Worm (Caenorhabditis elegans): Measurements from ENCODE around the gene ceh-13.

The ceh-13 gene

ce11 chrIII:7570083-7570695, 14.7 kb downstream of the ceh-13 start, which contains the start of gene R13A5.7 (continued):
- TF ChIP-seq peb-1 (tag; optimal IDR thresholded peaks at IDR 0.05) (no peak), nhr-23 (tag; optimal IDR thresholded peaks at IDR 0.05) (no peak), mab-5 (tag; optimal IDR thresholded peaks at IDR 0.05) (peak; percentile 34), egl-27 (tag; optimal IDR thresholded peaks at IDR 0.05) (peak; percentile 60), mbf-1 (tag; optimal IDR thresholded peaks at IDR 0.05) (no peak), ztf-11 (tag; optimal IDR thresholded peaks at IDR 0.05) (no peak), snpc-4 (tag; optimal IDR thresholded peaks at IDR 0.05) (peak; percentile 45), dmd-4 (tag; optimal IDR thresholded peaks at IDR 0.05) (no peak), ceh-16 (tag; optimal IDR thresholded peaks at IDR 0.05) (peak; percentile 73)

ce11 chrIII:7571726-7572125, 16.3 kb downstream of the ceh-13 start:
- no peak for TF ChIP-seq Y55F3AM.14 (GFP tag; optimal IDR thresholded peaks at IDR 0.05)
- no peak for TF ChIP-seq lsy-2 (tag; optimal IDR thresholded peaks at IDR 0.05)
- no peak for TF ChIP-seq mdl-1 (tag; optimal IDR thresholded peaks at IDR 0.05)
- TF ChIP-seq nhr-77 (tag; optimal IDR thresholded peaks at IDR 0.05) = no peak
- TF ChIP-seq peb-1 (tag; optimal IDR thresholded peaks at IDR 0.05) = no peak
- TF ChIP-seq nhr-21 (tag; optimal IDR thresholded peaks at IDR 0.05) = no peak
- TF ChIP-seq ztf-1 (GFP tag; conservative IDR thresholded peaks at IDR 0.05) = no peak
- TF ChIP-seq mbf-1 (tag; optimal IDR thresholded peaks at IDR 0.05) = no peak
- TF ChIP-seq egl-27 (tag; optimal IDR thresholded peaks at IDR 0.05) = no peak
- TF ChIP-seq lin-39 (tag; optimal IDR thresholded peaks at IDR 0.05) = no peak
- TF ChIP-seq nhr-129 (tag; optimal IDR thresholded peaks at IDR 0.05) = no peak
- no peak for TF ChIP-seq nhr-6 (tag; optimal IDR thresholded peaks at IDR 0.05)
- no peak for TF ChIP-seq elt-3 (tag; optimal IDR thresholded peaks at IDR 0.05)
- TF ChIP-seq crh-2 (tag; optimal IDR thresholded peaks at IDR 0.05) = no peak
- no peak for TF ChIP-seq nhr-23 (tag; optimal IDR thresholded peaks at IDR 0.05)
- TF ChIP-seq alr-1 (tag; optimal IDR thresholded peaks at IDR 0.05) = no peak
- no peak for TF ChIP-seq nhr-10 (tag; optimal IDR thresholded peaks at IDR 0.05)
- no peak for TF ChIP-seq mab-5 (tag; optimal IDR thresholded peaks at IDR 0.05)

ce11 chrIII:7572781-7573400, 17.4 kb downstream of the ceh-13 start, which contains the start of the genes rpl-9 and lpd-7:
Gene rpl-9 (minus strand): TSS chrIII:7572831.
Gene lpd-7 (plus strand): TSS chrIII:7573350.
- TF ChIP-seq dmd-4 (tag; optimal IDR thresholded peaks at IDR 0.05) (no peak), zag-1 (tag; optimal IDR thresholded peaks at IDR 0.05) (peak; percentile 67), sma-3 (GFP tag; optimal IDR thresholded peaks at IDR 0.05) (peak; percentile 62), nhr-129 (tag; optimal IDR thresholded peaks at IDR 0.05) (peak; percentile 97), elt-3 (tag; optimal IDR thresholded peaks at IDR 0.05) (no peak), ceh-82 (tag; optimal IDR thresholded peaks at IDR 0.05) (no peak), skn-1 (tag; optimal IDR thresholded peaks at IDR 0.05) (no peak), crh-2 (tag; optimal IDR thresholded peaks at IDR 0.05) (peak; percentile 87), ztf-1 (GFP tag; conservative IDR thresholded peaks at IDR 0.05) (no peak), lin-13 (GFP tag; optimal IDR thresholded peaks at IDR 0.05) (peak; percentile 89), lin-39 (tag; optimal IDR thresholded peaks at IDR 0.05) (no peak), ama-1 (optimal IDR thresholded peaks at IDR 0.05) (peak; percentile 75), nhr-25 (tag; optimal IDR thresholded peaks at IDR 0.05) (peak; percentile 82), F13H6.1 (tag; optimal IDR thresholded peaks at IDR 0.05) (peak; percentile 60), mab-5 (tag; optimal IDR thresholded peaks at IDR 0.05) (peak; percentile 39), C34F6.9 (tag; optimal IDR thresholded peaks at IDR 0.05) (peak; percentile 93), nhr-11 (tag; optimal IDR thresholded peaks at IDR 0.05) (no peak), blmp-1 (tag; optimal IDR thresholded peaks at IDR 0.05; ENCODE audit: insufficient read depth) (peak; percentile 72), R02D3.7 (tag; optimal IDR thresholded peaks at IDR 0.05) (no peak), nhr-237 (tag; optimal IDR thresholded peaks at IDR 0.05) (no peak), ztf-11 (tag; optimal IDR thresholded peaks at IDR 0.05) (no peak), aly-2 (tag; optimal IDR thresholded peaks at IDR 0.05) (no peak), egl-27 (tag; optimal IDR thresholded peaks at IDR 0.05) (peak; percentile 76), fos-1 (tag; optimal IDR thresholded peaks at IDR 0.05) (peak; percentile 62), lsy-2 (tag; optimal IDR thresholded peaks at IDR 0.05) (peak; percentile 65 to 91), nhr-23 (tag; optimal IDR thresholded peaks at IDR 0.05) (no peak), mbf-1 (tag; optimal IDR thresholded peaks at IDR 0.05) (no peak), nhr-12 (tag; optimal IDR thresholded peaks at IDR 0.05) (no peak), peb-1 (tag; optimal IDR thresholded peaks at IDR 0.05) (no peak), lin-11 (tag; optimal IDR thresholded peaks at IDR 0.05) (peak; percentile 72), gmeb-1 (tag; optimal IDR thresholded peaks at IDR 0.05) (peak; percentile 75), ZK546.5 (tag; optimal IDR thresholded peaks at IDR 0.05) (no peak), ceh-16 (tag; optimal IDR thresholded peaks at IDR 0.05) (peak; percentile 20), unc-62 (GFP tag; optimal IDR thresholded peaks at IDR 0.05) (no peak), Y55F3AM.14 (GFP tag; optimal IDR thresholded peaks at IDR 0.05) (no peak), ztf-4 (tag; optimal IDR thresholded peaks at IDR 0.05) (peak; percentile 64), nhr-21 (tag; optimal IDR thresholded peaks at IDR 0.05) (peak; percentile 72), sma-9 (GFP tag; optimal IDR thresholded peaks at IDR 0.05) (peak; percentile 74), sma-9 (tag; optimal IDR thresholded peaks at IDR 0.05) (no peak), nhr-77 (tag; optimal IDR thresholded peaks at IDR 0.05) (no peak), unc-55 (GFP tag; optimal IDR thresholded peaks at IDR 0.05) (peak; percentile 97), mdl-1 (tag; optimal IDR thresholded peaks at IDR 0.05) (peak; percentile 8 to 57)
